Worm (Caenorhabditis elegans) whole organism, midembryonic: Measurements from ENCODE around the gene pqn-84.

Experiments used
- T22C8.4 ChIP-seq: fragments of 200-800 bp; sonication (Bioruptor generic); IDR thresholded peaks from 2 replicates; pipeline ENCODE4 v1.3.6; 2022; ENCODE audit warnings: missing genetic modification characterization, missing compliant biosample characterization
- cog-1 ChIP-seq: sonication (generic microtip); optimal IDR thresholded peaks from 2 replicates; lab custom pipeline; 2016; ENCODE audit warnings: missing genetic modification characterization, missing compliant biosample characterization
- flt-1 ChIP-seq: fragments of 200-800 bp; sonication (Bioruptor generic); IDR thresholded peaks from 2 replicates; pipeline ENCODE4 v1.3.6; 2022; ENCODE audit warnings: missing genetic modification characterization, missing compliant biosample characterization
- klf-2 ChIP-seq: fragments of 200-800 bp; sonication (Bioruptor generic); conservative IDR thresholded peaks from 2 replicates; pipeline ENCODE4 v1.3.6; 2022; ENCODE audit warnings: missing genetic modification reagents, missing genetic modification characterization, missing compliant biosample characterization
- med-1 ChIP-seq: sonication (generic microtip); optimal IDR thresholded peaks from 2 replicates; lab custom pipeline; 2017; ENCODE audit warnings: missing genetic modification characterization, mild to moderate bottlenecking, missing compliant biosample characterization, antibody characterized with exemption, missing genetic modification reagents; ENCODE audit not compliant: insufficient read depth
- ref-1 ChIP-seq: fragments of 200-800 bp; sonication (Bioruptor generic); conservative IDR thresholded peaks from 2 replicates; pipeline ENCODE4 v1.3.6; 2022; ENCODE audit warnings: missing genetic modification reagents, missing genetic modification characterization, missing compliant biosample characterization
- tab-1 ChIP-seq: fragments of 200-800 bp; sonication (Bioruptor generic); IDR thresholded peaks from 2 replicates; pipeline ENCODE4 v1.3.6; 2022; ENCODE audit warnings: missing genetic modification characterization, missing compliant biosample characterization
- ztf-23 ChIP-seq: fragments of 200-800 bp; sonication (Bioruptor generic); IDR thresholded peaks from 2 replicates; pipeline ENCODE4 v1.3.6; 2022; ENCODE audit warnings: missing genetic modification reagents, missing genetic modification characterization, missing compliant biosample characterization
- ztf-29 ChIP-seq: fragments of 200-800 bp; sonication (Bioruptor generic); IDR thresholded peaks from 2 replicates; pipeline ENCODE4 v1.3.6; 2022; ENCODE audit warnings: missing genetic modification reagents, missing genetic modification characterization, missing compliant biosample characterization

DNA sequence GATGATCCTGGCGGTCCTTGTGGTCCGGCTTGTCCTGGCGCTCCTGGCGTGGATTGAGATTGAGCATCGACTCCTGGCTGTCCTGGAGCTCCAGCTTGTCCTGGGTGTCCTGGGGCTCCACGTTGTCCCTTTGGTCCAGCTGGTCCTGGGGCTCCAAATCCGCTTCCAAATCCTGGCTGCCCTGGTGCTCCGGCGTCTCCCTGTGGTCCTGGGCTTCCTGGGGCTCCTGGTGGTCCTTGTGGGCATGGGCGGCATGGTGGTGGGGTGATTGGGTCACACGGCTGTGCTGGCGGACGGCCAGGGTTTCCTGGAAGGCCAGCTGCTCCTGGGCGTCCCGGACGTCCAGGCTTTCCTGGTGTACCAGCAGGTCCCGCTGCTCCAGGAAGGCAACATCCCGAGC, 5.9 kb downstream of the pqn-84 start:
- TF ChIP-seq tab-1 (GFP tag; lab: Robert Waterston, UW) (no peak), ztf-29 (GFP tag; lab: Robert Waterston, UW) (no peak), med-1 (no peak), klf-2 (GFP tag; lab: Robert Waterston, UW) (no peak), T22C8.4 (GFP tag; lab: Robert Waterston, UW) (no peak), flt-1 (GFP tag; lab: Robert Waterston, UW) (no peak), ref-1 (GFP tag; lab: Robert Waterston, UW) (no peak), cog-1 (no peak), ztf-23 (no peak)
